Worm (Caenorhabditis elegans) whole organism, late embryonic: ENCODE results near the gene ascc-1.

Source experiments
- C08G9.2 ChIP-seq: sonication (generic microtip); optimal IDR thresholded peaks from 2 replicates; lab custom pipeline; 2016; ENCODE audit warnings: mild to moderate bottlenecking, missing genetic modification characterization, moderate library complexity, missing compliant biosample characterization
- C38D4.7 ChIP-seq: fragments of 200-800 bp; sonication (Bioruptor generic); optimal IDR thresholded peaks from 2 replicates; lab custom pipeline; 2018; ENCODE audit warnings: mild to moderate bottlenecking, missing genetic modification characterization, moderate library complexity, missing compliant biosample characterization
- K02D7.2 ChIP-seq: sonication (generic microtip); optimal IDR thresholded peaks from 2 replicates; lab custom pipeline; 2017; ENCODE audit warnings: mild to moderate bottlenecking, missing genetic modification characterization, missing compliant biosample characterization
- T23F11.4 ChIP-seq: fragments of 200-800 bp; sonication (Bioruptor generic); optimal IDR thresholded peaks from 2 replicates; lab custom pipeline; 2018; ENCODE audit warnings: mild to moderate bottlenecking, missing genetic modification characterization, missing compliant biosample characterization
- Y22D7AL.16 ChIP-seq: sonication (generic microtip); optimal IDR thresholded peaks from 2 replicates; lab custom pipeline; 2016; ENCODE audit warnings: missing genetic modification characterization, missing compliant biosample characterization
- ceh-18 ChIP-seq: sonication (generic microtip); optimal IDR thresholded peaks from 2 replicates; lab custom pipeline; 2016; ENCODE audit warnings: missing genetic modification characterization, missing compliant biosample characterization
- ceh-19 ChIP-seq: fragments of 200-800 bp; sonication (Bioruptor generic); optimal IDR thresholded peaks from 2 replicates; lab custom pipeline; 2018; ENCODE audit warnings: mild to moderate bottlenecking, missing genetic modification characterization, missing compliant biosample characterization
- ceh-30 ChIP-seq: fragments of 150-350 bp; optimal IDR thresholded peaks from 2 replicates; lab custom pipeline; 2014; ENCODE audit warnings: missing biosample characterization, missing genetic modification characterization
- ceh-48 ChIP-seq: sonication (generic microtip); optimal IDR thresholded peaks from 2 replicates; lab custom pipeline; 2016; ENCODE audit warnings: missing genetic modification characterization, inconsistent platforms, missing compliant biosample characterization
- ceh-6 ChIP-seq: fragments of 200-800 bp; sonication (Bioruptor generic); optimal IDR thresholded peaks from 2 replicates; lab custom pipeline; 2018; ENCODE audit warnings: mild to moderate bottlenecking, missing genetic modification characterization, missing compliant biosample characterization
- dmd-4 ChIP-seq: sonication (generic microtip); optimal IDR thresholded peaks from 2 replicates; lab custom pipeline; 2016; ENCODE audit warnings: borderline replicate concordance, missing genetic modification characterization, missing compliant biosample characterization
- elt-2 ChIP-seq: sonication (generic microtip); optimal IDR thresholded peaks from 2 replicates; lab custom pipeline; 2016; ENCODE audit warnings: missing genetic modification reagents, missing genetic modification characterization, missing compliant biosample characterization
- elt-4 ChIP-seq: sonication (generic microtip); optimal IDR thresholded peaks from 2 replicates; lab custom pipeline; 2016; ENCODE audit warnings: missing genetic modification characterization, missing compliant biosample characterization
- ets-4 ChIP-seq: sonication (generic microtip); optimal IDR thresholded peaks from 2 replicates; lab custom pipeline; 2016; ENCODE audit warnings: missing genetic modification characterization, missing compliant biosample characterization
- eyg-1 ChIP-seq: sonication (generic microtip); optimal IDR thresholded peaks from 2 replicates; lab custom pipeline; 2016; ENCODE audit warnings: missing genotype, missing genetic modification characterization, missing compliant biosample characterization
- fkh-10 ChIP-seq: fragments of 150-350 bp; optimal IDR thresholded peaks from 2 replicates; lab custom pipeline; 2014; ENCODE audit warnings: missing biosample characterization, missing genetic modification reagents, missing genetic modification characterization
- fkh-6 ChIP-seq: sonication (generic microtip); optimal IDR thresholded peaks from 2 replicates; lab custom pipeline; 2016; ENCODE audit warnings: missing genetic modification characterization, missing compliant biosample characterization
- lin-11 ChIP-seq: fragments of 200-800 bp; sonication (Bioruptor generic); optimal IDR thresholded peaks from 2 replicates; lab custom pipeline; 2018; ENCODE audit warnings: mild to moderate bottlenecking, missing genetic modification characterization, missing compliant biosample characterization
- mec-3 ChIP-seq: sonication (generic microtip); optimal IDR thresholded peaks from 2 replicates; lab custom pipeline; 2016; ENCODE audit warnings: borderline replicate concordance, missing genetic modification characterization, missing compliant biosample characterization
- nhr-11 ChIP-seq: fragments of 150-350 bp; optimal IDR thresholded peaks from 2 replicates; lab custom pipeline; 2014; ENCODE audit warnings: missing biosample characterization, missing genetic modification characterization
- nhr-232 ChIP-seq: sonication (generic microtip); optimal IDR thresholded peaks from 2 replicates; lab custom pipeline; 2016; ENCODE audit warnings: missing genetic modification characterization, missing compliant biosample characterization
- npax-4 ChIP-seq: sonication (generic microtip); optimal IDR thresholded peaks from 2 replicates; lab custom pipeline; 2016; ENCODE audit warnings: missing genetic modification characterization, missing compliant biosample characterization
- odd-2 ChIP-seq: sonication (generic microtip); optimal IDR thresholded peaks from 2 replicates; lab custom pipeline; 2017; ENCODE audit warnings: antibody characterized with exemption, mild to moderate bottlenecking, missing genetic modification characterization, missing compliant biosample characterization
- pat-9 ChIP-seq: fragments of 200-800 bp; sonication (Bioruptor generic); optimal IDR thresholded peaks from 2 replicates; lab custom pipeline; 2018; ENCODE audit warnings: mild to moderate bottlenecking, missing genetic modification characterization, moderate library complexity, missing compliant biosample characterization
- pha-2 ChIP-seq: sonication (generic microtip); optimal IDR thresholded peaks from 2 replicates; lab custom pipeline; 2017; ENCODE audit warnings: mild to moderate bottlenecking, missing genetic modification characterization, missing compliant biosample characterization
- pqm-1 ChIP-seq: sonication (generic microtip); optimal IDR thresholded peaks from 2 replicates; lab custom pipeline; 2016; ENCODE audit warnings: missing genetic modification characterization, missing compliant biosample characterization
- rnt-1 ChIP-seq: sonication (generic microtip); optimal IDR thresholded peaks from 2 replicates; lab custom pipeline; 2016; ENCODE audit warnings: missing genetic modification characterization, missing compliant biosample characterization
- sdc-2 ChIP-seq: sonication (generic microtip); optimal IDR thresholded peaks from 2 replicates; lab custom pipeline; 2016; ENCODE audit warnings: missing genotype, missing genetic modification characterization, missing compliant biosample characterization
- sox-2 ChIP-seq: fragments of 200-800 bp; sonication (Bioruptor generic); IDR thresholded peaks from 2 replicates; pipeline ENCODE4 v1.3.6; 2022; ENCODE audit warnings: missing genetic modification reagents, missing genetic modification characterization, missing compliant biosample characterization
- tbx-2 ChIP-seq: sonication (generic microtip); optimal IDR thresholded peaks from 2 replicates; lab custom pipeline; 2016; ENCODE audit warnings: missing genetic modification characterization, missing compliant biosample characterization
- unc-42 ChIP-seq: sonication (generic microtip); optimal IDR thresholded peaks from 2 replicates; lab custom pipeline; 2016; ENCODE audit warnings: missing genotype, missing genetic modification characterization, missing compliant biosample characterization

The ascc-1 gene

ce11 chrII:105327-105882 lies 47.9 kb downstream of the ascc-1 start:
- no peak for TF ChIP-seq nhr-232 (tag; lab: Kevin White, UChicago)
- TF ChIP-seq pha-2 (tag; lab: Kevin White, UChicago), result no peak
- TF ChIP-seq eyg-1 (tag; lab: Kevin White, UChicago), result no peak
- no peak for TF ChIP-seq ceh-30 (tag; lab: Kevin White, UChicago)
- no peak for TF ChIP-seq ceh-18
- no peak for TF ChIP-seq C38D4.7
- TF ChIP-seq ceh-6 (GFP tag; lab: Kevin White, UChicago), result no peak
- no peak for TF ChIP-seq elt-4 (tag; lab: Kevin White, UChicago)
- TF ChIP-seq tbx-2 (tag; lab: Kevin White, UChicago), result no peak
- TF ChIP-seq ceh-19 (GFP tag; lab: Kevin White, UChicago), result no peak
- TF ChIP-seq sdc-2 (tag; lab: Kevin White, UChicago), result no peak
- no peak for TF ChIP-seq Y22D7AL.16 (tag; lab: Kevin White, UChicago)
- TF ChIP-seq odd-2 (tag; lab: Kevin White, UChicago), result no peak
- TF ChIP-seq pat-9 (tag; lab: Kevin White, UChicago), result no peak
- no peak for TF ChIP-seq ceh-48 (tag; lab: Kevin White, UChicago)
- no peak for TF ChIP-seq fkh-6 (tag; lab: Kevin White, UChicago)
- TF ChIP-seq lin-11 (tag; lab: Kevin White, UChicago), result no peak

DNA sequence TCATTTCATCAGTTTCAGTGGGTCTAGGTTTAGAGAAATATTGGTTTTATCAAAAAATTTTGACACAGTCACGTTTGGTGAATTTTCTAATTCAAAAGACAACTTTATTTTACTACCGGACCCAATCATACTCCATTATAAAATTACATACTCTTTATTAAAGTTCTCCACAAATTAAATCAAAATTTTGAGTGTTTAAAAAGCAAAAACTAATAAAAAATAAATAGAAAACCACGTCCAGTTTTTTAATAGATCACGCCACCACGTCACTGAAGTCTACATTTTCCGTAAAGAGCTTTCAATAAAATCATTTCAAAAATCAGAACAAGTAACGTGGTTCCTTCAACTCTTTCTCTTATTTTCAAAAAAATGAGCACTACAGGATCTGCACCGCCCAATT lies 48.4 kb downstream of the ascc-1 start, which contains the start of gene txt-1:
txt-1 (plus strand) TSS at position 301 of the 400 bp plus-strand sequence.
- TF ChIP-seq fkh-10 (no peak), C08G9.2 (tag; lab: Kevin White, UChicago) (no peak), dmd-4 (tag; lab: Kevin White, UChicago) (no peak), T23F11.4 (GFP tag; lab: Kevin White, UChicago) (no peak), Y22D7AL.16 (tag; lab: Kevin White, UChicago) (no peak), tbx-2 (tag; lab: Kevin White, UChicago) (no peak)

ce11 chrII:107703-108102 lies 50.2 kb downstream of the ascc-1 start:
- TF ChIP-seq unc-42 (peak; percentile 54), mec-3 (tag; lab: Kevin White, UChicago) (no peak), ets-4 (tag; lab: Kevin White, UChicago) (no peak), dmd-4 (tag; lab: Kevin White, UChicago) (no peak), elt-2 (tag; lab: Kevin White, UChicago) (no peak)

DNA sequence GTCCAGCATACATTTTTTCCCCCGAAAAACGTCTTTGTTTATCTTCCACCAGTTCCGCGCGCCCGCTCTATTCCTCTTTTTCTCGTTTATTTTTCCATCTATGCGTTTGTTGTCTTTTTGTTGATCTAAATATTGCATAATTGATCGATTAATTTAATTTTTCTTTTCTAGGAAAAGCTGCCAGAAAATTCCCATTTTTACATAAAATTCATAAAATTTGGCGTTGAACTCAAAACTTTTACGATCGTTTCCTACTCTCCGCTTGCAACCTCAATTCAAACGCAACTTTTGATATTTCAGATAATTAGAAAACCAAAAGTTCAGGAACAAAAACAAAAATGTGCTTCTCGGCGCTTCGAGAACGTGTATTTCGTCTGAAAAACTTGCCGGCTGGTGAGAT lies 51.4 kb downstream of the ascc-1 start, which contains the start of gene C50D2.2:
C50D2.2 (plus strand) TSS at position 301 of the 400 bp plus-strand sequence.
- TF ChIP-seq elt-2 (tag; lab: Kevin White, UChicago) (no peak), sox-2 (GFP tag; lab: Robert Waterston, UW) (no peak), ceh-6 (GFP tag; lab: Kevin White, UChicago) (no peak), pqm-1 (tag; lab: Kevin White, UChicago) (no peak), npax-4 (no peak), K02D7.2 (tag; lab: Kevin White, UChicago) (no peak), rnt-1 (tag; lab: Kevin White, UChicago) (no peak), nhr-11 (tag; lab: Kevin White, UChicago) (no peak)
- TF ChIP-seq, all 69 proteins: peak for 0
